Worm (Caenorhabditis elegans) whole organism, L1 larva: ENCODE results near the gene fipr-2.
"Not testable (repeated sequence)": the region's sequence is repeated elsewhere in the genome, so short reads cannot be mapped to it uniquely, and the experiment has no call there.

ENCODE experiments used
- C16A3.4 ChIP-seq: fragments of 150-350 bp; optimal IDR thresholded peaks from 2 replicates; lab custom pipeline; 2014; ENCODE audit warnings: missing biosample characterization, missing genetic modification characterization
- C34B4.2 ChIP-seq: sonication (generic microtip); optimal IDR thresholded peaks from 2 replicates; lab custom pipeline; 2017; ENCODE audit warnings: mild to moderate bottlenecking, missing genetic modification characterization, missing compliant biosample characterization
- F16B12.6 ChIP-seq: fragments of 150-350 bp; optimal IDR thresholded peaks from 2 replicates; lab custom pipeline; 2014; ENCODE audit warnings: missing biosample characterization, missing genetic modification characterization
- Y116A8C.19 ChIP-seq: sonication (generic microtip); optimal IDR thresholded peaks from 2 replicates; lab custom pipeline; 2016; ENCODE audit warnings: missing compliant biosample characterization, missing genetic modification characterization, borderline replicate concordance
- aly-2 ChIP-seq: fragments of 150-350 bp; optimal IDR thresholded peaks from 2 replicates; lab custom pipeline; 2014; ENCODE audit warnings: missing biosample characterization, missing genetic modification characterization
- ceh-82 ChIP-seq, 3 experiments: fragments of 150-350 bp in 1 of 3; sonication (generic microtip) in 2 of 3; optimal IDR thresholded peaks; 2 replicates each; lab custom pipeline; 2014 to 2017; ENCODE audit warnings: missing biosample characterization in 3 of 3, missing genetic modification characterization in 3 of 3
- ceh-88 ChIP-seq: fragments of 200-800 bp; sonication (Bioruptor generic); IDR thresholded peaks from 2 replicates; pipeline ENCODE4 v1.3.6; 2022; ENCODE audit warnings: missing genetic modification characterization, missing compliant biosample characterization
- dsc-1 ChIP-seq: sonication (generic microtip); optimal IDR thresholded peaks from 2 replicates; lab custom pipeline; 2016; ENCODE audit warnings: mild to moderate bottlenecking, missing genetic modification characterization, missing compliant biosample characterization
- egl-13 ChIP-seq: sonication (generic microtip); optimal IDR thresholded peaks from 2 replicates; lab custom pipeline; 2016; ENCODE audit warnings: missing genotype, missing genetic modification reagents, missing genetic modification characterization, missing compliant biosample characterization
- elt-2 ChIP-seq: sonication (generic microtip); optimal IDR thresholded peaks from 2 replicates; lab custom pipeline; 2016; ENCODE audit warnings: missing genetic modification characterization, mild to moderate bottlenecking, inconsistent platforms, missing compliant biosample characterization, missing genetic modification reagents
- fkh-10 ChIP-seq: sonication (generic microtip); optimal IDR thresholded peaks from 2 replicates; lab custom pipeline; 2017; ENCODE audit warnings: missing biosample characterization, missing genetic modification reagents, missing genetic modification characterization
- fkh-4 ChIP-seq: sonication (generic microtip); optimal IDR thresholded peaks from 2 replicates; lab custom pipeline; 2016; ENCODE audit warnings: missing compliant biosample characterization, missing genetic modification characterization, borderline replicate concordance
- fkh-8 ChIP-seq: sonication (generic microtip); optimal IDR thresholded peaks from 2 replicates; lab custom pipeline; 2016; ENCODE audit warnings: mild to moderate bottlenecking, missing genetic modification characterization, missing compliant biosample characterization
- fos-1 ChIP-seq: fragments of 150-350 bp; optimal IDR thresholded peaks from 2 replicates; lab custom pipeline; 2014; ENCODE audit warnings: missing biosample characterization, missing genetic modification characterization
- hlh-17 ChIP-seq: fragments of 200-800 bp; sonication (Bioruptor generic); optimal IDR thresholded peaks from 2 replicates; lab custom pipeline; 2018; ENCODE audit warnings: missing genetic modification characterization, mild to moderate bottlenecking, missing compliant biosample characterization, moderate library complexity, borderline replicate concordance
- hpl-2 ChIP-seq: fragments of 150-350 bp; optimal IDR thresholded peaks from 2 replicates; lab custom pipeline; 2014; ENCODE audit warnings: missing biosample characterization, missing genetic modification reagents, missing genetic modification characterization
- jun-1 ChIP-seq: fragments of 150-350 bp; optimal IDR thresholded peaks from 2 replicates; lab custom pipeline; 2014; ENCODE audit warnings: missing biosample characterization, missing genetic modification reagents, missing genetic modification characterization
- lin-14 ChIP-seq: fragments of 200-800 bp; sonication (Bioruptor generic); optimal IDR thresholded peaks from 2 replicates; lab custom pipeline; 2018; ENCODE audit warnings: mild to moderate bottlenecking, missing genetic modification characterization, moderate library complexity, missing compliant biosample characterization
- lin-35 ChIP-seq, 2 experiments: fragments of 150-350 bp; optimal IDR thresholded peaks; 2 replicates each; lab custom pipeline; 2014; ENCODE audit warnings: missing biosample characterization in 2 of 2, missing genetic modification characterization in 2 of 2, missing genetic modification reagents in 2 of 2
- lir-3 ChIP-seq: sonication (generic microtip); optimal IDR thresholded peaks from 2 replicates; lab custom pipeline; 2016; ENCODE audit warnings: mild to moderate bottlenecking, missing genetic modification characterization, moderate library complexity, missing compliant biosample characterization; ENCODE audit not compliant: poor library complexity
- lsy-2 ChIP-seq, 2 experiments: fragments of 150-350 bp; optimal IDR thresholded peaks; 2 replicates each; lab custom pipeline; 2014; ENCODE audit warnings: missing biosample characterization in 2 of 2, missing genetic modification characterization in 2 of 2
- mab-9 ChIP-seq: fragments of 200-800 bp; sonication (Bioruptor generic); IDR thresholded peaks from 2 replicates; pipeline ENCODE4 v1.3.6; 2022; ENCODE audit warnings: missing genetic modification reagents, missing genetic modification characterization, missing compliant biosample characterization
- mdl-1 ChIP-seq, 2 experiments: fragments of 150-350 bp; optimal IDR thresholded peaks; 2 replicates each; lab custom pipeline; 2014 to 2017; ENCODE audit warnings: missing biosample characterization in 2 of 2, missing genetic modification characterization in 2 of 2, inconsistent platforms in 1 of 2
- nhr-12 ChIP-seq: sonication (generic microtip); optimal IDR thresholded peaks from 2 replicates; lab custom pipeline; 2017; ENCODE audit warnings: missing biosample characterization, missing genetic modification characterization
- nhr-28 ChIP-seq: fragments of 150-350 bp; optimal IDR thresholded peaks from 2 replicates; lab custom pipeline; 2014; ENCODE audit warnings: missing biosample characterization, missing genetic modification characterization
- nhr-47 ChIP-seq: sonication (generic microtip); optimal IDR thresholded peaks from 2 replicates; lab custom pipeline; 2016; ENCODE audit warnings: mild to moderate bottlenecking, missing genetic modification characterization, moderate library complexity, missing compliant biosample characterization
- nhr-76 ChIP-seq: sonication (generic microtip); optimal IDR thresholded peaks from 2 replicates; lab custom pipeline; 2017; ENCODE audit warnings: missing biosample characterization, missing genetic modification characterization
- nhr-77 ChIP-seq: fragments of 150-350 bp; optimal IDR thresholded peaks from 2 replicates; lab custom pipeline; 2014; ENCODE audit warnings: missing biosample characterization, missing genetic modification characterization
- nhr-84 ChIP-seq: sonication (generic microtip); optimal IDR thresholded peaks from 2 replicates; lab custom pipeline; 2017; ENCODE audit warnings: missing biosample characterization, missing genetic modification characterization
- nhr-90 ChIP-seq: sonication (generic microtip); optimal IDR thresholded peaks from 2 replicates; lab custom pipeline; 2016; ENCODE audit warnings: mild to moderate bottlenecking, missing genetic modification characterization, missing compliant biosample characterization; ENCODE audit not compliant: poor library complexity
- pax-3 ChIP-seq: fragments of 200-800 bp; sonication (Bioruptor generic); optimal IDR thresholded peaks from 2 replicates; lab custom pipeline; 2018; ENCODE audit warnings: mild to moderate bottlenecking, missing genetic modification characterization, moderate library complexity, missing compliant biosample characterization
- pqm-1 ChIP-seq: sonication (generic microtip); optimal IDR thresholded peaks from 3 replicates; lab custom pipeline; 2017; ENCODE audit warnings: missing biosample characterization, missing genetic modification characterization
- rnt-1 ChIP-seq: sonication (generic microtip); optimal IDR thresholded peaks from 2 replicates; lab custom pipeline; 2016; ENCODE audit warnings: mild to moderate bottlenecking, missing genetic modification characterization, moderate library complexity, missing compliant biosample characterization
- snu-23 ChIP-seq: sonication (generic microtip); optimal IDR thresholded peaks from 2 replicates; lab custom pipeline; 2016; ENCODE audit warnings: missing genetic modification characterization, missing compliant biosample characterization
- sox-4 ChIP-seq: sonication (generic microtip); optimal IDR thresholded peaks from 2 replicates; lab custom pipeline; 2016; ENCODE audit warnings: missing genetic modification characterization, missing compliant biosample characterization
- sup-37 ChIP-seq: fragments of 200-800 bp; sonication (Bioruptor generic); optimal IDR thresholded peaks from 2 replicates; lab custom pipeline; 2018; ENCODE audit warnings: mild to moderate bottlenecking, missing genetic modification characterization, missing compliant biosample characterization
- tbx-2 ChIP-seq: sonication (generic microtip); optimal IDR thresholded peaks from 2 replicates; lab custom pipeline; 2016; ENCODE audit warnings: missing genetic modification characterization, missing compliant biosample characterization
- unc-62 ChIP-seq: fragments of 150-350 bp; optimal IDR thresholded peaks from 2 replicates; lab custom pipeline; 2014; ENCODE audit warnings: missing biosample characterization, missing genetic modification reagents, missing genetic modification characterization
- xbp-1 ChIP-seq: sonication (generic microtip); optimal IDR thresholded peaks from 2 replicates; lab custom pipeline; 2016; ENCODE audit warnings: missing genetic modification characterization, missing compliant biosample characterization
- zag-1 ChIP-seq: fragments of 150-350 bp; optimal IDR thresholded peaks from 2 replicates; lab custom pipeline; 2014; ENCODE audit warnings: missing biosample characterization, missing genetic modification characterization

fipr-2 gene

DNA sequence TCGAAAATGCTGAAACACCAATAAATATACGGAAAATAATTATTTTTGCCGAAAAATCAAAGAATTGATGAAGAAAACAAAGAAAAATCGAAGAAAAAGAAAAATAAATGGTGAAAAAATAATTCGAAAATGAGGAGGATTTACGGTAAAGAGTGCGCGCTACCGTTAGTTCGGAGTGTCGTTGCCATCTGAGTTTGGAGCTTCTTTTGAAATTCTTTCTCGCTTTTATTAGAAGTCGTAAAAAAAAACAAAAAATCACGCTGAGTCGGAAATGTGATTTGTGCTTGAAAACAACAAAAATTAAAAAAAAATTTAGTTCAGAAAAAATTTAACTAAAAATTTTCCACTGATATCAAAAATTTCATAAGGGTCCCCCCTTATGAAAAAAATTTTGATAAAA lies 9.1 kb downstream of the fipr-2 start, which contains the start of gene F23H12.10:
Gene F23H12.10 (minus strand): TSS at position 12 of the 400 bp plus-strand sequence.
- TF ChIP-seq unc-62 (GFP tag; lab: Kevin White, UChicago); ceh-88; lir-3 (tag; lab: Kevin White, UChicago): not testable (repeated sequence)

DNA sequence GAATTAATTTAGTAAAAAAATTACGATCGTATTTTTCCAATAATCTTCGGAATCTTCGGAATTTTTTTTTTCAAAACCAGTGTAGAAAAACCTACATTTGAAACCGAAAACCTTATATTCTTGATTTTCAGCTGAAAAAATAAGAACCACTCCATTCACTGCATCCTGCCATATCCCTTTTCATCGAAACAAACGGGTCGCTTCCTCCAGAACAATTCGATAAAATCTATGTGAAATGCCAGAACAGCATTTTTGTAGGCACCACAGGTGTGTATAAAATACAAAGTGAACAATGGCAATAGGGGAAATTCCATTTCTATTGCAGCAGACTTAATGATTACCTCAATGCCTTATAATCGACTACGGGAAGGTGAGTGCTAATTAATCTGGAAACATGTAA lies 12.1 kb downstream of the fipr-2 start, which contains the start of gene K01D12.1:
Gene K01D12.1 (plus strand): TSS at position 301 of the 400 bp plus-strand sequence.
- TF ChIP-seq lir-3 (tag; lab: Kevin White, UChicago), result no peak
- no peak for TF ChIP-seq lin-14 (GFP tag; lab: Kevin White, UChicago)
- TF ChIP-seq jun-1 (tag; lab: Kevin White, UChicago), result no peak
- TF ChIP-seq nhr-84 (tag; lab: Kevin White, UChicago), result no peak
- TF ChIP-seq C34B4.2 (tag; lab: Kevin White, UChicago), result no peak
- no peak for TF ChIP-seq tbx-2

DNA sequence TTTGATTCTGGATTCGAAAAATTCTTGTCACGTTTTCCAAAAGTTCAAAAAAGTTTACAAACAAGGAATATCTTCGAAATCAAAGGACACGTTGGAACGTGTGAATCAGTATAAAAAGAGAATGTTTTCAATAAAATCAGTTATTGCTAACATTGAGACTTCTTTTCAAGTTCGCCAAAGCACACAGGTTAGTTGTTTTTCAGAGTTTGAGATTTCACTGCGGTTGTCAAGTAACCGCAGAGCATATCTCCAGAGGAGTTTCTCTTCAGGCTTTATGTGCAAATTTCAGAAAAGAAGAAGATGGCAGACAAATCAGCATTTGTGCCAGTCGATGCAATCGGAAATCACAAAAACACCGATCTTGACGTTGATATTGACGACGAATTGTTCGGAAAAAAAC lies 21.0 kb downstream of the fipr-2 start, which contains the start of gene K01D12.15:
Gene K01D12.15 (plus strand): TSS at position 301 of the 400 bp plus-strand sequence.
- TF ChIP-seq nhr-90 (no peak), egl-13 (tag; lab: Kevin White, UChicago) (no peak), hlh-17 (GFP tag; lab: Kevin White, UChicago) (no peak), unc-62 (GFP tag; lab: Kevin White, UChicago) (no peak), ceh-88 (no peak), nhr-12 (tag; lab: Kevin White, UChicago) (no peak), xbp-1 (tag; lab: Kevin White, UChicago) (no peak), lir-3 (tag; lab: Kevin White, UChicago) (no peak)

DNA sequence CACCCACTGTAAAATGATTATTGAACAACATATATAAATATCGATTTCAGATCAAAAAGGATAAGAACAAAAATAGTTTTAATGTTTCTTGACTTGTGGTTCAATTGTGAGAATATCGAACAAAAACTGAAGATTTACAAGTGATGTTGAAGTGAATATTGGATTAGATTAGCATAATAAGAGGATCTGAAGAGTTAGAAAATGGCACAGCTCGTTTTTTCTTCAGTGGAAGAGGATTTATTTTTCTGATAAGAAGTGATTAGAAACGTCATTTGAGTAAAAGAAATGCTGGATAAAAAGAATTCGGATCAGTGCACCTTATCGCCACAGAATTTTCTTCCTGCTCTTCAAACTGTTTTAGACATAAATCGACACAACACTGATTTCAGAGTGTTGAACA lies 30.6 kb downstream of the fipr-2 start, which contains the start of gene twk-14:
Gene twk-14 (minus strand): TSS at position 8 of the 400 bp plus-strand sequence.
- no peak for TF ChIP-seq nhr-90
- TF ChIP-seq rnt-1 (tag; lab: Kevin White, UChicago), result no peak
- no peak for TF ChIP-seq hpl-2 (GFP tag; lab: Kevin White, UChicago)
- TF ChIP-seq egl-13 (tag; lab: Kevin White, UChicago), result peak; percentile 9
- no peak for TF ChIP-seq nhr-76 (tag; lab: Kevin White, UChicago)
- TF ChIP-seq ceh-82 (tag; optimal IDR thresholded peaks at IDR 0.05; lab: Kevin White, UChicago), result no peak
- no peak for TF ChIP-seq sup-37
- TF ChIP-seq lir-3 (tag; lab: Kevin White, UChicago), result no peak
- peak; percentile 48 for TF ChIP-seq pax-3 (tag; lab: Kevin White, UChicago)
- peak; percentile 90 for TF ChIP-seq dsc-1 (tag; lab: Kevin White, UChicago)
- TF ChIP-seq mab-9 (GFP tag; lab: Robert Waterston, UW), result no peak
- TF ChIP-seq, all 84 proteins: peak for 3

DNA sequence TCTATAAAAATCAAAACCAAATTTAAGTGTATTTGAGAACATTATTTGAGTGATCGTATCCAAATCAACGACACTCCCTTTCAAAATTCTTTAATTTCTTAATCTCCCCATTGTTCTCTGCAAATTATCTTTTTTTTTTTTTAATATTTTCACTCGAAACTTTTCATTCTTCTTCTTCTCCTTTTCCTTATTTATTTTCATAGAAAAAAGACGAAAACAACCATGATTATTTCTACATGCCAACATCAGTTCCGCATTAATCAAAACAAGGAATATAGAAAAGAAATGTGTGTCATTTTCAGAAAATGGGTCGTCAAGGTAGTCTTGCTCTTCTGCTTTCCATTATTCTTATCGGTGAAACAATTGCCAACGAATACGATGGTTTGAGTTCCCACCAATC lies 32.4 kb downstream of the fipr-2 start, which contains the start of gene K01D12.5:
Gene K01D12.5 (plus strand): TSS at position 301 of the 400 bp plus-strand sequence.
- TF ChIP-seq sox-4 (tag; lab: Kevin White, UChicago) (no peak), ceh-82 (tag; optimal IDR thresholded peaks at IDR 0.05; lab: Kevin White, UChicago) (no peak), zag-1 (tag; lab: Kevin White, UChicago) (no peak), nhr-77 (no peak), F16B12.6 (no peak), aly-2 (tag; lab: Kevin White, UChicago) (no peak), fkh-4 (tag; lab: Kevin White, UChicago) (no peak), fkh-8 (tag; lab: Kevin White, UChicago) (no peak), mdl-1 (tag; optimal IDR thresholded peaks at IDR 0.05; lab: Kevin White, UChicago) (no peak)

DNA sequence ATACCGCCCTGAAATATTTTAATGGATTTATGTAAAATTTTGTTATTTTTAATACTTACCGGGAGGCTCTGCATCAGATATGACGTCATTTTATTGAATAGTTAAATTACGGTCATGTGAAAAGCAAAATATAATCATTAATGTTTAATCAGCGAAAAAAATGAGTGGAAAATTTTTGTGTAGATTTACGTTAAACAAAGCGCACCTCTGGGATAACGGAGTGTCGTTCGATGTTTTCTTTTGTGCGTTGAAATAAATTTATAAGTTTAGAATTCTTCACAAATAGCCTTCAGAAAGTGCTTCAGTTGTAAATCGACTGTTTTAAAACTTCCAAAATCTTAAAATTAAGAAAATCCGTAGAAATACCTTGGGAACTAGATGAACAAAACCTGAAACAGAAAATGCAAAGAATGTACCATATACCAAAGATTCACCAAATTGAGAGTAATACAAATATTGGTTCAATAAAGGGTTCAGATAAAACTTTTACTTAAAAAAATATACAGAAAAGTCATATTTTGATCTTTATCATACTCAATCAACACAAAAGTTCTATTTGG lies 35.6 kb downstream of the fipr-2 start, which contains the start of the genes K01D12.20 and miga-1:
Gene K01D12.20 (minus strand): TSS at position 138 of the 560 bp plus-strand sequence.
Gene miga-1 (minus strand): TSS at position 183 of the 560 bp plus-strand sequence.
- TF ChIP-seq snu-23 (GFP tag; lab: Kevin White, UChicago) (peak; percentile 57), ceh-82 (tag; optimal IDR thresholded peaks at IDR 0.05; lab: Kevin White, UChicago) (peak in 2 of 3 experiments; percentile 8 to 11), nhr-77 (no peak), zag-1 (tag; lab: Kevin White, UChicago) (no peak), hlh-17 (GFP tag; lab: Kevin White, UChicago) (no peak), Y116A8C.19 (no peak), nhr-28 (tag; lab: Kevin White, UChicago) (no peak), pqm-1 (tag; lab: Kevin White, UChicago) (no peak), fos-1 (tag; lab: Kevin White, UChicago) (no peak), lin-35 (GFP tag; optimal IDR thresholded peaks at IDR 0.05; lab: Kevin White, UChicago) (peak; percentile 26 to 63), lsy-2 (tag; optimal IDR thresholded peaks at IDR 0.05; lab: Kevin White, UChicago) (peak; percentile 55 to 62), C16A3.4 (peak; percentile 56), jun-1 (tag; lab: Kevin White, UChicago) (no peak), fkh-10 (GFP tag; lab: Kevin White, UChicago) (no peak), nhr-47 (tag; lab: Kevin White, UChicago) (peak; percentile 56), elt-2 (peak; percentile 34)
